Fruit fly (Drosophila melanogaster) whole organism, adult: ENCODE results near the gene CG17440.

Experiments
- CG11617 ChIP-seq: fragments of 200-800 bp; sonication (Bioruptor generic); optimal IDR thresholded peaks from 2 replicates; lab custom pipeline; 2017; ENCODE audit warnings: mild to moderate bottlenecking, missing biosample characterization, missing genetic modification reagents, missing genetic modification characterization
- CG12768 ChIP-seq: fragments of 200-800 bp; sonication (Bioruptor generic); optimal IDR thresholded peaks from 2 replicates; lab custom pipeline; 2017; ENCODE audit warnings: missing biosample characterization, missing genetic modification characterization, mild to moderate bottlenecking, moderate library complexity, missing genetic modification reagents
- CG14711 ChIP-seq: fragments of 200-800 bp; sonication (Bioruptor generic); optimal IDR thresholded peaks from 2 replicates; lab custom pipeline; 2018; ENCODE audit warnings: missing biosample characterization, mild to moderate bottlenecking, missing genetic modification characterization, moderate library complexity
- CG1620 ChIP-seq: fragments of 200-800 bp; sonication (Bioruptor generic); optimal IDR thresholded peaks from 2 replicates; lab custom pipeline; 2016; ENCODE audit warnings: missing biosample characterization, missing genetic modification characterization
- CG33017 ChIP-seq: fragments of 200-800 bp; sonication (Bioruptor generic); optimal IDR thresholded peaks from 2 replicates; lab custom pipeline; 2018; ENCODE audit warnings: missing biosample characterization, mild to moderate bottlenecking, missing genetic modification characterization, moderate library complexity
- CG5204 ChIP-seq: fragments of 200-800 bp; sonication (Bioruptor generic); optimal IDR thresholded peaks from 2 replicates; lab custom pipeline; 2016; ENCODE audit warnings: missing biosample characterization, missing genetic modification characterization
- CG7045 ChIP-seq: fragments of 200-800 bp; sonication (Bioruptor generic); optimal IDR thresholded peaks from 2 replicates; lab custom pipeline; 2017; ENCODE audit warnings: missing biosample characterization, mild to moderate bottlenecking, missing genetic modification characterization
- CG7101 ChIP-seq: fragments of 200-800 bp; sonication (Bioruptor generic); optimal IDR thresholded peaks from 2 replicates; lab custom pipeline; 2018; ENCODE audit warnings: missing biosample characterization, mild to moderate bottlenecking, missing genetic modification characterization, moderate library complexity
- Clk ChIP-seq: fragments of 200-800 bp; sonication (Bioruptor generic); optimal IDR thresholded peaks from 2 replicates; lab custom pipeline; 2017; ENCODE audit warnings: missing biosample characterization, missing genetic modification characterization
- Crg-1 ChIP-seq: fragments of 200-800 bp; sonication (Bioruptor generic); optimal IDR thresholded peaks from 2 replicates; lab custom pipeline; 2016; ENCODE audit warnings: missing biosample characterization, missing genetic modification characterization
- Hr96 ChIP-seq: fragments of 200-800 bp; sonication (Bioruptor generic); optimal IDR thresholded peaks from 2 replicates; lab custom pipeline; 2016; ENCODE audit warnings: missing biosample characterization, missing genetic modification characterization
- Mnt ChIP-seq: fragments of 200-800 bp; sonication (Bioruptor generic); optimal IDR thresholded peaks from 2 replicates; lab custom pipeline; 2016; ENCODE audit warnings: missing biosample characterization, mild to moderate bottlenecking, missing genetic modification characterization
- bab1 ChIP-seq: fragments of 200-800 bp; sonication (Bioruptor generic); optimal IDR thresholded peaks from 3 replicates; lab custom pipeline; 2019; ENCODE audit warnings: missing biosample characterization, mild to moderate bottlenecking, missing genetic modification characterization, moderate library complexity
- cic ChIP-seq: fragments of 200-800 bp; sonication (Bioruptor generic); optimal IDR thresholded peaks from 2 replicates; lab custom pipeline; 2017; ENCODE audit warnings: missing biosample characterization, mild to moderate bottlenecking, missing genetic modification characterization, moderate library complexity
- cnc ChIP-seq, 2 experiments: fragments of >200 bp; optimal IDR thresholded peaks; 2 replicates each; lab custom pipeline; 2017
- kay ChIP-seq: fragments of 200-800 bp; sonication (Bioruptor generic); peaks from one replicate; lab custom pipeline; 2016; ENCODE audit warnings: missing biosample characterization, missing genetic modification characterization, borderline replicate concordance
- ovo ChIP-seq: fragments of 200-800 bp; sonication (Bioruptor generic); optimal IDR thresholded peaks from 2 replicates; lab custom pipeline; 2016; ENCODE audit warnings: missing biosample characterization, missing genetic modification characterization
- pad ChIP-seq: fragments of 200-800 bp; sonication (Bioruptor generic); optimal IDR thresholded peaks from 3 replicates; lab custom pipeline; 2017; ENCODE audit warnings: missing biosample characterization, missing genetic modification characterization, mild to moderate bottlenecking, moderate library complexity, missing genetic modification reagents
- tj ChIP-seq: fragments of 200-800 bp; sonication (Bioruptor generic); optimal IDR thresholded peaks from 3 replicates; lab custom pipeline; 2017; ENCODE audit warnings: missing biosample characterization, mild to moderate bottlenecking, missing genetic modification characterization, moderate library complexity
- toe ChIP-seq: fragments of 200-800 bp; sonication (Bioruptor generic); optimal IDR thresholded peaks from 2 replicates; lab custom pipeline; 2016; ENCODE audit warnings: missing biosample characterization, missing genetic modification characterization

CG17440 gene

DNA sequence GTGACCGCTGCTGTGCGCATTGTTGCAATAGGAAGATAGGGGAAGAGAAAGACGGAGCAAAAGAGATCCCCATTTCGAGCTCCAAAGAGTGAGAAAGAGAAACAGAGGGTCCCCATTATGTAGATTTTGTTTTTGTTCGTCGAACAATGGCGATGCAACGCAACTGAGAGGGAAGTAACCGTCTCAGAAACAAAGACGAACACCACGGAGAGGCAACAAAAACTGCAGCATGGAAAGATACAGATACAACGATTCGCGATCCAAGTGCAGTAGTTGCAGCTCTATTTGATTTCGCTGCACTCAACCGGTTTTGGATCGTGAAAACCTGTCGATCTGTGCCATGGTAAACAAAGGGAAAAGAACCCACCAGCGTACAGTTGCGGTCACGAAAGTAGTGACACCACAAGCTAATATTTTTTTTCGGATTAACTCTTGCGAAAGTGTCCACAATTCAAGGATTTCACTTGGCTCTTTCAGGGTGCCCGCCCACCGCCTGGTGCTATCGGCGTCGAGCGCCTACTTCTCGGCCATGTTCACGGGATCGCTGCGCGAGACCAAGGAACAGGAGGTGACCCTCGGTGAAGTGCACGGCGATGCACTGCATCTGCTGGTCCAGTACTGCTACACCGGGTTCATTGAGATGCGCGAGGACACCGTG, 17.5 kb downstream of the CG17440 start:
- TF ChIP-seq CG5204 (GFP tag; lab: Kevin White, UChicago) (no peak), CG7045 (GFP tag; lab: Kevin White, UChicago) (no peak), Clk (GFP tag; lab: Kevin White, UChicago) (no peak), CG11617 (GFP tag; lab: Kevin White, UChicago) (no peak), CG1620 (GFP tag; lab: Kevin White, UChicago) (no peak), CG14711 (tag; lab: Kevin White, UChicago) (no peak), CG12768 (no peak), cnc (optimal IDR thresholded peaks at IDR 0.05; lab: Kevin White, UChicago) (no peak), Crg-1 (no peak), ovo (GFP tag; lab: Kevin White, UChicago) (no peak), CG7101 (tag; lab: Kevin White, UChicago) (no peak), pad (GFP tag; lab: Kevin White, UChicago) (no peak), bab1 (no peak), cic (no peak)

DNA sequence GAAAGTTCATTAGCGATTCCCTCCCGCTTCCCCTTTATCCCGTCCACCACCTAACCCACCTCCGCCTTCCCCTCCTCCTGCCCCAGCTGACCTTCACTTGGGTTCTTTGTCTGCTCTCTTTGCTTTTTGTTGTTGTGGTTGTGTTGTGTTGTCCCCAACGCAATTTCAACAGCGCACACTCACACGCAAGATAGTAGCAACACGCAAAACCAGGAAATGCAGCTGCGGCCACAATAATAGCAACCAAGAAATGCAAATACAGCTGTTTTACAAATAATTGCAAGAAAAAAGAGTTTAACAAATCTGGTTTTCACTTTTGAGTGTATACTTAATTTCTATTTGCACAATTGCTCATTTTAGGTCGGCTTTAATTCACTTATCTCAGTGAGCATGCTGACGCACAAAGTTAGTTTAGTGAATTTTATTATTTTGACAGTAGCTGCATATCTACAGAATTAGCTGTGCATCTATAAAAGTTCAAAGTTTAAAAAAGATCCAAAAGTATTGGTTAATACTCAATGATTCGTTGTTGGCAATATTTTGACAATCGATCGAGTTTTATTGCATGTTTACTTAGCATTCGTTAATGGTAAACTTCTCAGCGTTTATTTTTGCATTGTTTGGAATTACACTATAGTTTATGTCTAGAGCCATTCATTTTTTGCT, 18.4 kb downstream of the CG17440 start:
- TF ChIP-seq CG5204 (GFP tag; lab: Kevin White, UChicago) (peak; percentile 21), tj (GFP tag; lab: Kevin White, UChicago) (peak; percentile 30), Mnt (GFP tag; lab: Kevin White, UChicago) (peak; percentile 40), CG11617 (GFP tag; lab: Kevin White, UChicago) (peak; percentile 37), ovo (GFP tag; lab: Kevin White, UChicago) (peak; percentile 17), toe (GFP tag; lab: Kevin White, UChicago) (no peak), CG7101 (tag; lab: Kevin White, UChicago) (peak; percentile 32), CG33017 (tag; lab: Kevin White, UChicago) (peak; percentile 26), CG14711 (tag; lab: Kevin White, UChicago) (peak; percentile 22), CG7045 (GFP tag; lab: Kevin White, UChicago) (no peak), bab1 (peak; percentile 37)

DNA sequence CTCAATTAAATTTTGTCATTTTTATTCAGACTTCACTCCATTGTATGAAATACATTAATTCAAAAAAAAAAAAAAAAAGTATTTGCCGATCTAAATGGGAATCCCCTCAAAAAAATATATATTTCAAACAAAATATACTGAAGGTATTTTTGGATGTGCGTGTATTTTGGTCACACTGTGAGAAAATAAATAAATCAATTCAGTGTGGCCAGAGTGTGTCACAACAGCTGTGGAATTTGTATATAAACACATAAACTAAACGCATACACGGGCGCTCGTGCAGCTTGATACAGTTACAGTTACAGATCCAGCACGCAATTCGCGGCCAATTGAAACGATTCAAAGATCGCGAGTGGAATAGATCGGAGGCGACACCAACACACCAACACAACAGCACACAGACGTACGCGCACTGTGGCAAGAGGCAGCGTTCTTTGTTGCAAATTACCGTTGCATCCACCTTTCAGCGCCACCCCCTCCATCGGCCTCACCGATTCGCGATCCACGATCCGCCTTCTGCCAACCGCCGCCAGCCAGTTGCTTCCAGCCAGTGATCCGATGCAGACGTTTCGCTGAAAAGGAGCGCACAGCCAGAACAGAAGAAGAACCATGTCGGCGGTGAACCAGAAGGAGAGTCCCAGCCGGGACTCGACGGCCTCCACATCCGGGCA, 19.4 kb downstream of the CG17440 start, which contains the start of gene CG17754:
CG17754 (plus strand) TSS at position 260 of the 671 bp plus-strand sequence.
- TF ChIP-seq cnc (optimal IDR thresholded peaks at IDR 0.05; lab: Kevin White, UChicago) (no peak), Hr96 (GFP tag; lab: Kevin White, UChicago) (no peak), bab1 (peak; percentile 65), CG7101 (tag; lab: Kevin White, UChicago) (peak; percentile 11), CG11617 (GFP tag; lab: Kevin White, UChicago) (peak; percentile 2), ovo (GFP tag; lab: Kevin White, UChicago) (peak; percentile 4), CG12768 (no peak), toe (GFP tag; lab: Kevin White, UChicago) (no peak), CG14711 (tag; lab: Kevin White, UChicago) (no peak), tj (GFP tag; lab: Kevin White, UChicago) (peak; percentile 30), CG1620 (GFP tag; lab: Kevin White, UChicago) (peak; percentile 17), CG7045 (GFP tag; lab: Kevin White, UChicago) (no peak), Clk (GFP tag; lab: Kevin White, UChicago) (no peak), Mnt (GFP tag; lab: Kevin White, UChicago) (peak; percentile 46), pad (GFP tag; lab: Kevin White, UChicago) (no peak), cic (no peak), CG5204 (GFP tag; lab: Kevin White, UChicago) (no peak), Crg-1 (no peak), CG33017 (tag; lab: Kevin White, UChicago) (no peak), kay (GFP tag; lab: Kevin White, UChicago) (no peak)

DNA sequence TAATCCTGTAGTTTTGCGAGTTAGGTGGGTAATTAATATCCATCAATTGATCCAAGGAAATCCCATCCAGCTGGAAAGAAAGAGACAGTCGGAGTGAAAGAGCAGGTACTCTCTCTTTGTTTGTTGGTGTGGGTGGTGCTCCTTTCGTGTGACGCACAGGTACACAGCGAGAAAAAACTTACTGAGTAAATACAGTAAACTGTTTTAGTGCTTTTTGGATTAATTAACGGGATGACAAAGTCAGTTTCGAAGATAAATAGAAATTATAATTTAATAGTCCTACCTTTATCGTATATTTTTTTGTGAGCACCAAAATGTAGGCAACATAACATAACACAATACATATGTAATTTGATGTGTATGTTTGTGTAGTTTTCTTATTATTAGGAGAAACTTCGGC, 21.7 kb downstream of the CG17440 start:
- TF ChIP-seq pad (GFP tag; lab: Kevin White, UChicago) (no peak), kay (GFP tag; lab: Kevin White, UChicago) (no peak), Mnt (GFP tag; lab: Kevin White, UChicago) (no peak), CG12768 (no peak)

DNA sequence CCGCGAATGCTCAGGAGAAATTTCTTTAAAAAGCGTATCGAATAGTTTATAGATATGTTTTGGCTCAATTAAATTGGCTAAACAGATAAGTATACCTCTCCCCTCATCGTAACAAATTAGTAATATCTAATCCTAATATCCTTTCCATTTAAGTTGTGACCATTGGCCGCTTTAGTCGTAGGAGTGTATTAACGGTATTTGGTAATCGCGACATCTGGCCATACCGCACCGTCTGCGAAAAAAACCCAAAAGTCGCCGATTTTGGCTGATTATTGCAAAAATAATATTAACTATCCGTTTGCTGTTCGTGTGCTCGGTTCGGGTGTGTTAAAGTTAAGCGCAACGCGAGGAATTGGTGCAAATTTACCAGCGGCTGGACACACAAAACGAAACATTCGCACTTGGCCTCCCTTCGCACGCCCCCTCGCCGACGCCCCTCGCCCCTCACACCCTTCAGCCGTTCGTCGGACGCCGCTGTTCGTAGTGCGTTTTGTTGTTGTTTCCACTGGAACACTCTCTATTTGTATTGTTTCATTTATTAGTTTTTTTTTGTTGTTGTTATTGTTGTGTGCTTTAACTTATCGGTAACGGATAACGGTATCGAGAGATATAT, 22.4 kb downstream of the CG17440 start, which contains the start of the genes amx and Dsor1:
amx (minus strand) TSS at position 166 of the 613 bp plus-strand sequence.
Dsor1 (plus strand) TSS at position 172 of the 613 bp plus-strand sequence.
- TF ChIP-seq kay (GFP tag; lab: Kevin White, UChicago), result no peak
- no peak for TF ChIP-seq Hr96 (GFP tag; lab: Kevin White, UChicago)
- TF ChIP-seq ovo (GFP tag; lab: Kevin White, UChicago), result peak; percentile 32
- TF ChIP-seq toe (GFP tag; lab: Kevin White, UChicago), result no peak
- TF ChIP-seq cic, result no peak
- TF ChIP-seq CG33017 (tag; lab: Kevin White, UChicago), result no peak
- TF ChIP-seq cnc (optimal IDR thresholded peaks at IDR 0.05; lab: Kevin White, UChicago), result no peak
- no peak for TF ChIP-seq CG11617 (GFP tag; lab: Kevin White, UChicago)
- peak; percentile 26 for TF ChIP-seq bab1
- no peak for TF ChIP-seq Mnt (GFP tag; lab: Kevin White, UChicago)
- TF ChIP-seq CG12768, result no peak
- no peak for TF ChIP-seq pad (GFP tag; lab: Kevin White, UChicago)
- peak; percentile 70 for TF ChIP-seq tj (GFP tag; lab: Kevin White, UChicago)
- TF ChIP-seq CG7101 (tag; lab: Kevin White, UChicago), result peak; percentile 24
- no peak for TF ChIP-seq CG14711 (tag; lab: Kevin White, UChicago)
- TF ChIP-seq CG7045 (GFP tag; lab: Kevin White, UChicago), result no peak
- TF ChIP-seq Clk (GFP tag; lab: Kevin White, UChicago), result no peak
- TF ChIP-seq Crg-1, result no peak
- TF ChIP-seq CG5204 (GFP tag; lab: Kevin White, UChicago), result no peak
